Worm (Caenorhabditis elegans): Measurements from ENCODE around the gene T25B9.5.
A peak's percentile ranks its signal among the peaks of the same experiment; 100 is the strongest.

Gene T25B9.5

DNA sequence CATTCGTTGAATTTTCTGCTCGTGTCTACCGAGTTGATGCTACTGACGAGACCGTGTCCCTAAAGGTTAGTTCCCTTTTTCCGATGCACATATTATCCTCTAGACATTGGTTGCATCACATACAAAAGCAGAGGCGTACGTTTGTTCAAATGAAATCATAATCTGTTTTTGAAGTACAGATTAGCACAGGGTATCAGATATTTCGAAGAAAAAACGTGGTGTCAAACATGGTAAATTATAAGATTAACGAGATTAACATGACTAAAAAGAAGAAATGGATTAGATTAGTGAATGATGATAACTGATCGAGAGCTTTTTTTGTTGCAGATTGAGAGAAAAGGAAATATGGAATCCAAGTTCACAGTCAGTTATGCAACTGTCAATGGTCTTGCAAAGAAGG is 35.7 kb downstream of the T25B9.5 start:
- TF ChIP-seq nhr-111 (GFP tag; optimal IDR thresholded peaks at IDR 0.05) (no peak), F49E8.2 (tag; optimal IDR thresholded peaks at IDR 0.05; ENCODE audit: borderline replicate concordance) (no peak), ces-1 (GFP tag; optimal IDR thresholded peaks at IDR 0.05) (no peak), nhr-11 (tag; optimal IDR thresholded peaks at IDR 0.05) (no peak), lin-1 (GFP tag; IDR thresholded peaks at IDR 0.05) (no peak)

DNA sequence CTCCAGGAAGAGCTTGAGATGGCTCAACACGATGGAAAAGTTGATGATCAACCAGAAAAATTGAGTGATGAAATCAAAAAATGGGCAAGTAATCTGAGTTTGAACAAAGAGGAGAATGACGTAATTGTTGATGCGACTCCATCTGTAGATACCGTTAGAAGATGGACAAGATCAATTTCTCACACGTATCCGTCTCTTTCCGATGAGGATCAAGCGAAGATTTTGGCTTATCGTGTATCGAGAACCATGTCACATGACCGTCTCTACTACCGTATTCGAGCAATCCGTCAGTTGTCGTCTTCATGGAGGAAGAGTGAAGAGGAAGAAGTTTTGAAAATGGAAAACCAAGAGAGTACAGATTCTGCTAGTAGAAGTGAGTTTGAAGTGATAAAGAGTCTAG is 36.5 kb downstream of the T25B9.5 start:
- TF ChIP-seq T20F7.1 (GFP tag; optimal IDR thresholded peaks at IDR 0.05) (no peak), saeg-2 (GFP tag; IDR thresholded peaks at IDR 0.05) (no peak), zip-2 (tag; optimal IDR thresholded peaks at IDR 0.05) (no peak), dve-1 (tag; optimal IDR thresholded peaks at IDR 0.05; ENCODE audit: insufficient read depth) (no peak), F49E8.2 (tag; optimal IDR thresholded peaks at IDR 0.05; ENCODE audit: borderline replicate concordance) (no peak), cey-2 (tag; optimal IDR thresholded peaks at IDR 0.05; ENCODE audit: borderline replicate concordance, insufficient read depth) (no peak), egl-43 (GFP tag; IDR thresholded peaks at IDR 0.05) (no peak), ZK337.2 (GFP tag; IDR thresholded peaks at IDR 0.05) (no peak), rbr-2 (tag; optimal IDR thresholded peaks at IDR 0.05) (no peak), D1046.2 (GFP tag; IDR thresholded peaks at IDR 0.05) (no peak), unc-39 (tag; optimal IDR thresholded peaks at IDR 0.05) (no peak), Y5F2A.4 (GFP tag; optimal IDR thresholded peaks at IDR 0.05) (no peak), nhr-25 (tag; optimal IDR thresholded peaks at IDR 0.05; ENCODE audit: borderline replicate concordance, insufficient read depth) (no peak), nhr-42 (GFP tag; IDR thresholded peaks at IDR 0.05) (no peak), nhr-11 (tag; optimal IDR thresholded peaks at IDR 0.05) (no peak), ZK546.5 (tag; optimal IDR thresholded peaks at IDR 0.05) (no peak)

DNA sequence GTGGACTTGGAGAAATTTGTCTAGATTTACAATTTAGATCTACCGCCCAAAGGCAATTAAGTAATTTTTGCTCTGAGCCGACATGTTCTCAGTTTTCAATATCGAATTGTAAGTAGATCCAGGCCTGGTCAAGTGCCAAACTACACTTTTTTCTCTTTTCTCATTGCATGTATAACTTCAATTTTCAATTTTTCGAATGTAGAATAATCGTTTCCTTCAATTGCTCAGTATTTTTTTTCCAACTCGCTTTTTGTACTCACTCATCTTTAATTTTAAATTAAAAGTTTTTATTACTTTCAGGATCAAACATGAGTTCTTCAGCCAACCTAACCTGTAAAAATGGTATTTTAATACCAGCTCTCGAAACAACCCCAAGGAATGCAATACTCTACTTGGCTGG is 38.2 kb downstream of the T25B9.5 start, which contains the start of gene ncx-3:
TSS of gene ncx-3 (plus strand) at position 301 of the 400 bp plus-strand sequence.
- TF ChIP-seq ces-1 (GFP tag; optimal IDR thresholded peaks at IDR 0.05) (no peak), Y48G9A.11 (GFP tag; IDR thresholded peaks at IDR 0.05) (no peak), unc-62 (GFP tag; optimal IDR thresholded peaks at IDR 0.05 in 1 of 2) (peak in 1 of 2 experiments; percentile 74), unc-62 (tag; optimal IDR thresholded peaks at IDR 0.05) (no peak), lin-39 (tag; optimal IDR thresholded peaks at IDR 0.05) (no peak)

ce11 chrIV:10714594-10714993 is 40.0 kb downstream of the T25B9.5 start:
- no peak for TF ChIP-seq F37D6.2 (tag; optimal IDR thresholded peaks at IDR 0.05)
- peak; percentile 40 for TF ChIP-seq nhr-28 (tag; optimal IDR thresholded peaks at IDR 0.05)
- no peak for TF ChIP-seq tra-1 (GFP tag; IDR thresholded peaks at IDR 0.05)
- TF ChIP-seq unc-62 (GFP tag; optimal IDR thresholded peaks at IDR 0.05 in 1 of 2), result peak in 1 of 2 experiments; percentile 10
- TF ChIP-seq unc-62 (tag; optimal IDR thresholded peaks at IDR 0.05), result no peak

- TF ChIP-seq unc-62 (GFP tag; optimal IDR thresholded peaks at IDR 0.05 in 1 of 2), result peak in 1 of 2 experiments; percentile 10
- TF ChIP-seq unc-62 (tag; optimal IDR thresholded peaks at IDR 0.05), result no peak
- TF ChIP-seq nhr-42 (GFP tag; IDR thresholded peaks at IDR 0.05), result no peak
- TF ChIP-seq fkh-10 (GFP tag; optimal IDR thresholded peaks at IDR 0.05), result no peak
- TF ChIP-seq cey-2 (tag; optimal IDR thresholded peaks at IDR 0.05; ENCODE audit: borderline replicate concordance, insufficient read depth), result no peak
- no peak for TF ChIP-seq ceh-20 (GFP tag; IDR thresholded peaks at IDR 0.05)
- TF ChIP-seq Y105C5A.15 (GFP tag; IDR thresholded peaks at IDR 0.05), result no peak
- no peak for TF ChIP-seq ceh-28 (tag; optimal IDR thresholded peaks at IDR 0.05)
- no peak for TF ChIP-seq skn-1 (tag; optimal IDR thresholded peaks at IDR 0.05)
- no peak for TF ChIP-seq dmd-8 (GFP tag; IDR thresholded peaks at IDR 0.05)
- no peak for TF ChIP-seq rbr-2 (tag; optimal IDR thresholded peaks at IDR 0.05)
- TF ChIP-seq madf-5 (GFP tag; IDR thresholded peaks at IDR 0.05), result no peak
- no peak for TF ChIP-seq ceh-82 (tag; optimal IDR thresholded peaks at IDR 0.05)
- TF ChIP-seq Y48G9A.11 (GFP tag; IDR thresholded peaks at IDR 0.05), result no peak
- no peak for TF ChIP-seq ama-1 (optimal IDR thresholded peaks at IDR 0.05)
- no peak for TF ChIP-seq nhr-25 (tag; optimal IDR thresholded peaks at IDR 0.05; ENCODE audit: borderline replicate concordance, insufficient read depth)
- TF ChIP-seq aha-1 (tag), result peak; percentile 60
- TF ChIP-seq F26F4.8 (GFP tag; conservative IDR thresholded peaks at IDR 0.05), result no peak
- TF ChIP-seq lir-3 (tag; optimal IDR thresholded peaks at IDR 0.05), result no peak
These were observed 42.9 kb downstream of the T25B9.5 start, which contains the start of gene glb-21 for ce11 chrIV:10711729-10712128. glb-21 (minus strand) TSS chrIV:10711794.

All from whole organism, L4 larva.